Fruit fly (Drosophila melanogaster) whole organism, adult: ENCODE measurements around the gene Gr66a.

Source experiments
- CG11617 ChIP-seq: fragments of 200-800 bp; sonication (Bioruptor generic); optimal IDR thresholded peaks from 2 replicates; lab custom pipeline; 2017; ENCODE audit warnings: mild to moderate bottlenecking, missing biosample characterization, missing genetic modification reagents, missing genetic modification characterization
- CG14711 ChIP-seq: fragments of 200-800 bp; sonication (Bioruptor generic); optimal IDR thresholded peaks from 2 replicates; lab custom pipeline; 2018; ENCODE audit warnings: missing biosample characterization, mild to moderate bottlenecking, missing genetic modification characterization, moderate library complexity
- CG1620 ChIP-seq: fragments of 200-800 bp; sonication (Bioruptor generic); optimal IDR thresholded peaks from 2 replicates; lab custom pipeline; 2016; ENCODE audit warnings: missing biosample characterization, missing genetic modification characterization
- CG7101 ChIP-seq: fragments of 200-800 bp; sonication (Bioruptor generic); optimal IDR thresholded peaks from 2 replicates; lab custom pipeline; 2018; ENCODE audit warnings: missing biosample characterization, mild to moderate bottlenecking, missing genetic modification characterization, moderate library complexity
- Clk ChIP-seq: fragments of 200-800 bp; sonication (Bioruptor generic); optimal IDR thresholded peaks from 2 replicates; lab custom pipeline; 2017; ENCODE audit warnings: missing biosample characterization, missing genetic modification characterization
- Mnt ChIP-seq: fragments of 200-800 bp; sonication (Bioruptor generic); optimal IDR thresholded peaks from 2 replicates; lab custom pipeline; 2016; ENCODE audit warnings: missing biosample characterization, mild to moderate bottlenecking, missing genetic modification characterization
- cic ChIP-seq: fragments of 200-800 bp; sonication (Bioruptor generic); optimal IDR thresholded peaks from 2 replicates; lab custom pipeline; 2017; ENCODE audit warnings: missing biosample characterization, mild to moderate bottlenecking, missing genetic modification characterization, moderate library complexity
- kay ChIP-seq: fragments of 200-800 bp; sonication (Bioruptor generic); peaks from one replicate; lab custom pipeline; 2016; ENCODE audit warnings: missing biosample characterization, missing genetic modification characterization, borderline replicate concordance

dm6 chr3L:8318916-8319506 lies 12.2 kb upstream of the Gr66a start, which contains the start of gene CG43059:
- no peak for TF ChIP-seq kay (GFP tag; lab: Kevin White, UChicago)
- TF ChIP-seq cic (GFP tag; lab: Kevin White, UChicago) = no peak
- TF ChIP-seq CG14711 (tag; lab: Kevin White, UChicago) = no peak
- no peak for TF ChIP-seq Clk
- TF ChIP-seq CG1620 (GFP tag; lab: Kevin White, UChicago) = no peak
- no peak for TF ChIP-seq CG7101 (tag; lab: Kevin White, UChicago)
- no peak for TF ChIP-seq Mnt (GFP tag; lab: Kevin White, UChicago)
- TF ChIP-seq CG11617 (GFP tag; lab: Kevin White, UChicago) = no peak
